Fruit fly (Drosophila melanogaster) whole organism, embryonic: ENCODE measurements around the gene CG6345.
A peak's percentile ranks its signal among the peaks of the same experiment; 100 is the strongest.

Experiments used
- ATbp ChIP-seq: fragments of 200-800 bp; sonication (Bioruptor generic); optimal IDR thresholded peaks from 2 replicates; lab custom pipeline; 2017; ENCODE audit warnings: missing biosample characterization, mild to moderate bottlenecking, missing genetic modification characterization, missing genetic modification reagents
- Ada2b ChIP-seq: fragments of 200-800 bp; sonication (Bioruptor generic); IDR thresholded peaks from 2 replicates; pipeline ENCODE4 v1.3.6; 2022; ENCODE audit warnings: missing biosample characterization, missing genetic modification characterization
- CG10209 ChIP-seq: fragments of 200-800 bp; sonication (Bioruptor generic); optimal IDR thresholded peaks from 3 replicates; lab custom pipeline; 2017; ENCODE audit warnings: missing biosample characterization, mild to moderate bottlenecking, missing genetic modification characterization, missing genetic modification reagents
- CG1024 ChIP-seq: fragments of 200-800 bp; sonication (Bioruptor generic); IDR thresholded peaks from 2 replicates; pipeline ENCODE4 v1.3.6; 2022; ENCODE audit warnings: missing biosample characterization, missing genetic modification characterization
- CG10565 ChIP-seq: fragments of 200-800 bp; sonication (Bioruptor generic); optimal IDR thresholded peaks from 3 replicates; lab custom pipeline; 2016; ENCODE audit warnings: missing biosample characterization, mild to moderate bottlenecking, missing genetic modification characterization
- CG10654 ChIP-seq: fragments of 200-800 bp; sonication (Bioruptor generic); optimal IDR thresholded peaks from 2 replicates; lab custom pipeline; 2016; ENCODE audit warnings: missing biosample characterization, missing genetic modification characterization
- CG10979 ChIP-seq: fragments of 200-800 bp; sonication (Bioruptor generic); optimal IDR thresholded peaks from 2 replicates; lab custom pipeline; 2018; ENCODE audit warnings: missing biosample characterization, mild to moderate bottlenecking, missing genetic modification characterization, moderate library complexity
- CG11085 ChIP-seq: fragments of 200-800 bp; sonication (Bioruptor generic); IDR thresholded peaks from 2 replicates; pipeline ENCODE4 v1.3.6; 2022; ENCODE audit warnings: missing biosample characterization, missing genetic modification characterization
- CG11695 ChIP-seq: fragments of 200-800 bp; sonication (Bioruptor generic); IDR thresholded peaks from 3 replicates; pipeline ENCODE4 v1.3.6; 2022; ENCODE audit warnings: missing biosample characterization, missing genetic modification characterization
- CG12071 ChIP-seq: fragments of 200-800 bp; sonication (Bioruptor generic); optimal IDR thresholded peaks from 3 replicates; lab custom pipeline; 2018; ENCODE audit warnings: missing biosample characterization, mild to moderate bottlenecking, missing genetic modification characterization
- CG1233 ChIP-seq: fragments of 200-800 bp; sonication (Bioruptor generic); optimal IDR thresholded peaks from 4 replicates; lab custom pipeline; 2018; ENCODE audit warnings: missing biosample characterization, mild to moderate bottlenecking, missing genetic modification characterization
- CG13894 ChIP-seq: fragments of 200-800 bp; sonication (Bioruptor generic); optimal IDR thresholded peaks from 3 replicates; lab custom pipeline; 2018; ENCODE audit warnings: missing biosample characterization, mild to moderate bottlenecking, missing genetic modification characterization, moderate library complexity
- CG15696 ChIP-seq: fragments of 200-800 bp; sonication (Bioruptor generic); optimal IDR thresholded peaks from 2 replicates; lab custom pipeline; 2019; ENCODE audit warnings: missing biosample characterization, mild to moderate bottlenecking, missing genetic modification characterization, moderate library complexity
- CG1602 ChIP-seq: fragments of 200-800 bp; sonication (Bioruptor generic); optimal IDR thresholded peaks from 3 replicates; lab custom pipeline; 2016; ENCODE audit warnings: missing biosample characterization, missing genetic modification characterization
- CG16815 ChIP-seq: fragments of 200-800 bp; sonication (Bioruptor generic); optimal IDR thresholded peaks from 3 replicates; lab custom pipeline; 2017; ENCODE audit warnings: missing biosample characterization, mild to moderate bottlenecking, missing genetic modification characterization
- CG17612 ChIP-seq: fragments of 200-800 bp; sonication (Bioruptor generic); IDR thresholded peaks from 2 replicates; pipeline ENCODE4 v1.3.6; 2022; ENCODE audit warnings: missing biosample characterization, missing genetic modification characterization
- CG18262 ChIP-seq: fragments of 200-800 bp; optimal IDR thresholded peaks from 3 replicates; lab custom pipeline; 2019; ENCODE audit warnings: missing biosample characterization, mild to moderate bottlenecking, missing genetic modification characterization, moderate library complexity
- CG31388 ChIP-seq: fragments of 200-800 bp; sonication (Bioruptor generic); optimal IDR thresholded peaks from 2 replicates; lab custom pipeline; 2016; ENCODE audit warnings: missing biosample characterization, missing genetic modification characterization
- CG3281 ChIP-seq: fragments of 200-800 bp; sonication (Bioruptor generic); optimal IDR thresholded peaks from 3 replicates; lab custom pipeline; 2017; ENCODE audit warnings: missing biosample characterization, mild to moderate bottlenecking, missing genetic modification characterization
- CG5245 ChIP-seq: fragments of 200-800 bp; sonication (Bioruptor generic); optimal IDR thresholded peaks from 3 replicates; lab custom pipeline; 2016; ENCODE audit warnings: missing biosample characterization, missing genetic modification characterization
- CG6689 ChIP-seq: fragments of 200-800 bp; sonication (Bioruptor generic); IDR thresholded peaks from 2 replicates; pipeline ENCODE4 v1.3.6; 2022; ENCODE audit warnings: missing biosample characterization, missing genetic modification characterization
- CG7963 ChIP-seq: fragments of 200-800 bp; sonication (Bioruptor generic); IDR thresholded peaks from 3 replicates; pipeline ENCODE4 v1.3.6; 2022; ENCODE audit warnings: missing biosample characterization, missing genetic modification characterization; ENCODE audit not compliant: partially characterized antibody
- CG8089 ChIP-seq: fragments of 200-800 bp; sonication (Bioruptor generic); optimal IDR thresholded peaks from 3 replicates; lab custom pipeline; 2016; ENCODE audit warnings: missing biosample characterization, missing genetic modification characterization
- Gsc ChIP-seq: fragments of 200-800 bp; sonication (Bioruptor generic); IDR thresholded peaks from 2 replicates; pipeline ENCODE4 v1.3.6; 2022; ENCODE audit warnings: missing biosample characterization, missing genetic modification characterization
- HLHmδ ChIP-seq: fragments of 200-800 bp; sonication (Bioruptor generic); optimal IDR thresholded peaks from 2 replicates; lab custom pipeline; 2018; ENCODE audit warnings: missing biosample characterization, mild to moderate bottlenecking, missing genetic modification characterization, moderate library complexity
- HmgD ChIP-seq: fragments of 200-800 bp; sonication (Bioruptor generic); optimal IDR thresholded peaks from 3 replicates; lab custom pipeline; 2016; ENCODE audit warnings: missing biosample characterization, missing genetic modification characterization
- HmgZ ChIP-seq: fragments of 200-800 bp; sonication (Bioruptor generic); optimal IDR thresholded peaks from 2 replicates; lab custom pipeline; 2018; ENCODE audit warnings: missing biosample characterization, mild to moderate bottlenecking, missing genetic modification characterization
- MTF-1 ChIP-seq: fragments of 200-800 bp; sonication (Bioruptor generic); optimal IDR thresholded peaks from 2 replicates; lab custom pipeline; 2018; ENCODE audit warnings: missing biosample characterization, mild to moderate bottlenecking, missing genetic modification characterization, borderline replicate concordance
- Rfx ChIP-seq: fragments of 200-800 bp; sonication (Bioruptor generic); IDR thresholded peaks from 2 replicates; pipeline ENCODE4 v1.3.6; 2022; ENCODE audit warnings: missing biosample characterization, missing genetic modification characterization
- Side ChIP-seq: fragments of 200-800 bp; sonication (Bioruptor generic); optimal IDR thresholded peaks from 2 replicates; lab custom pipeline; 2016; ENCODE audit warnings: missing biosample characterization, missing genetic modification characterization
- Sin3A ChIP-seq: fragments of >200 bp; optimal IDR thresholded peaks from 2 replicates; lab custom pipeline; 2018
- Sox102F ChIP-seq: fragments of 200-800 bp; sonication (Bioruptor generic); optimal IDR thresholded peaks from 2 replicates; lab custom pipeline; 2018; ENCODE audit warnings: missing biosample characterization, mild to moderate bottlenecking, missing genetic modification characterization, moderate library complexity
- Xbp1 ChIP-seq: fragments of 200-800 bp; sonication (Bioruptor generic); optimal IDR thresholded peaks from 3 replicates; lab custom pipeline; 2016; ENCODE audit warnings: missing biosample characterization, mild to moderate bottlenecking, missing genetic modification characterization
- YL-1 ChIP-seq: fragments of 200-800 bp; sonication (Bioruptor generic); optimal IDR thresholded peaks from 3 replicates; lab custom pipeline; 2017; ENCODE audit warnings: missing biosample characterization, mild to moderate bottlenecking, missing genetic modification characterization
- ase ChIP-seq: fragments of 200-800 bp; sonication (Bioruptor generic); IDR thresholded peaks from 3 replicates; pipeline ENCODE4 v1.3.6; 2022; ENCODE audit warnings: missing biosample characterization, missing genetic modification characterization
- br ChIP-seq: fragments of >200 bp; optimal IDR thresholded peaks from 2 replicates; lab custom pipeline; 2017
- crc ChIP-seq: fragments of 200-800 bp; sonication (Bioruptor generic); optimal IDR thresholded peaks from 2 replicates; lab custom pipeline; 2016; ENCODE audit warnings: missing biosample characterization, missing genetic modification characterization
- disco-r ChIP-seq: fragments of 200-800 bp; sonication (Bioruptor generic); optimal IDR thresholded peaks from 2 replicates; lab custom pipeline; 2016; ENCODE audit warnings: missing biosample characterization, missing genetic modification characterization
- fd64A ChIP-seq: fragments of 200-800 bp; sonication (Bioruptor generic); optimal IDR thresholded peaks from 3 replicates; lab custom pipeline; 2018; ENCODE audit warnings: missing biosample characterization, mild to moderate bottlenecking, missing genetic modification characterization
- ftz-f1 ChIP-seq: fragments of 200-800 bp; sonication (Bioruptor generic); optimal IDR thresholded peaks from 2 replicates; lab custom pipeline; 2016; ENCODE audit warnings: missing biosample characterization, missing genetic modification characterization
- gem ChIP-seq: fragments of 200-800 bp; sonication (Bioruptor generic); optimal IDR thresholded peaks from 2 replicates; lab custom pipeline; 2019; ENCODE audit warnings: missing biosample characterization, mild to moderate bottlenecking, missing genetic modification characterization, moderate library complexity
- ham ChIP-seq: fragments of 200-800 bp; sonication (Bioruptor generic); IDR thresholded peaks from 2 replicates; pipeline ENCODE4 v1.3.6; 2022; ENCODE audit warnings: missing biosample characterization, missing genetic modification characterization
- knrl ChIP-seq: fragments of 200-800 bp; sonication (Bioruptor generic); IDR thresholded peaks from 3 replicates; pipeline ENCODE4 v1.3.6; 2022; ENCODE audit warnings: missing biosample characterization, missing genetic modification characterization; ENCODE audit not compliant: partially characterized antibody
- pan ChIP-seq, 4 experiments: fragments of >200 bp in 3 of 4; fragments of 200-800 bp in 1 of 4; sonication (Bioruptor generic) in 1 of 4; optimal IDR thresholded peaks in 3 of 4; IDR thresholded peaks in 1 of 4; 2 replicates each; pipeline versions ENCODE4 v1.3.6 to Lab custom; 2017 to 2022; ENCODE audit warnings: missing biosample characterization in 2 of 4, missing genetic modification characterization in 2 of 4, mixed read lengths in 1 of 4
- pnt ChIP-seq: fragments of 200-800 bp; sonication (Bioruptor generic); optimal IDR thresholded peaks from 3 replicates; lab custom pipeline; 2016; ENCODE audit warnings: missing biosample characterization, missing genetic modification characterization
- sna ChIP-seq: fragments of 200-800 bp; sonication (Bioruptor generic); IDR thresholded peaks from 2 replicates; pipeline ENCODE4 v1.3.6; 2022; ENCODE audit warnings: missing biosample characterization, missing genetic modification characterization; ENCODE audit not compliant: partially characterized antibody
- sqz ChIP-seq: fragments of 200-800 bp; sonication (Bioruptor generic); optimal IDR thresholded peaks from 3 replicates; lab custom pipeline; 2018; ENCODE audit warnings: missing biosample characterization, mild to moderate bottlenecking, missing genetic modification characterization
- tap ChIP-seq: fragments of 200-800 bp; optimal IDR thresholded peaks from 3 replicates; lab custom pipeline; 2019; ENCODE audit warnings: missing biosample characterization, mild to moderate bottlenecking, missing genetic modification characterization, moderate library complexity
- tna ChIP-seq: fragments of 200-800 bp; sonication (Bioruptor generic); IDR thresholded peaks from 2 replicates; pipeline ENCODE4 v1.3.6; 2022; ENCODE audit warnings: missing biosample characterization, missing genetic modification characterization; ENCODE audit not compliant: partially characterized antibody
- tx ChIP-seq: fragments of 200-800 bp; sonication (Bioruptor generic); optimal IDR thresholded peaks from 2 replicates; lab custom pipeline; 2016; ENCODE audit warnings: missing biosample characterization, missing genetic modification characterization

CG6345 gene

dm6 chr3R:10415923-10416322 lies at the start of gene CG6345 (continued):
- TF ChIP-seq disco-r (GFP tag; lab: Kevin White, UChicago): peak; percentile 77
- peak; percentile 86 for TF ChIP-seq Side (GFP tag; lab: Kevin White, UChicago)
- TF ChIP-seq sqz: no peak
- TF ChIP-seq CG10209 (GFP tag; lab: Kevin White, UChicago): peak; percentile 77
- peak; percentile 91 for TF ChIP-seq CG3281 (GFP tag; lab: Kevin White, UChicago)
- TF ChIP-seq CG15696 (tag; lab: Kevin White, UChicago): peak; percentile 85
- TF ChIP-seq br: no peak
- TF ChIP-seq sna (GFP tag; lab: Robert Waterston, UW): no peak
- TF ChIP-seq CG31388 (GFP tag; lab: Kevin White, UChicago): peak; percentile 41
- TF ChIP-seq CG16815 (GFP tag; lab: Kevin White, UChicago): peak; percentile 48
- TF ChIP-seq CG13894 (tag; lab: Kevin White, UChicago): peak; percentile 74
- peak; percentile 76 for TF ChIP-seq HLHmδ (GFP tag; lab: Kevin White, UChicago)
- peak; percentile 87 for TF ChIP-seq YL-1 (GFP tag; lab: Kevin White, UChicago)
- TF ChIP-seq Gsc: no peak
- TF ChIP-seq HmgZ (tag; lab: Kevin White, UChicago): peak; percentile 79
- peak; percentile 80 for TF ChIP-seq Sox102F (GFP tag; lab: Kevin White, UChicago)
- peak; percentile 97 for TF ChIP-seq Rfx (GFP tag; lab: Robert Waterston, UW)
- peak; percentile 93 for TF ChIP-seq CG5245 (GFP tag; lab: Kevin White, UChicago)
- TF ChIP-seq CG1233 (GFP tag; lab: Kevin White, UChicago): peak; percentile 92
- peak; percentile 14 for TF ChIP-seq ftz-f1 (GFP tag; lab: Kevin White, UChicago)
- peak; percentile 53 for TF ChIP-seq pnt
- TF ChIP-seq CG1602 (GFP tag; lab: Kevin White, UChicago): peak; percentile 73
- TF ChIP-seq CG18262: peak; percentile 83
- peak; percentile 91 for TF ChIP-seq Xbp1 (GFP tag; lab: Kevin White, UChicago)
- peak; percentile 72 for TF ChIP-seq tap (tag; lab: Kevin White, UChicago)
- TF ChIP-seq CG11695 (GFP tag; lab: Robert Waterston, UW): 0 out of 3 replicates have a peak, but pooled peaks have one; percentile 29
- no peak for TF ChIP-seq pan (optimal IDR thresholded peaks at IDR 0.05; lab: Kevin White, UChicago)
- peak in 1 of 2 experiments; percentile 87 for TF ChIP-seq pan (GFP tag; optimal IDR thresholded peaks at IDR 0.05 in 1 of 2, IDR thresholded peaks at IDR 0.05 in 1 of 2)
- no peak for TF ChIP-seq ham
- TF ChIP-seq CG12071 (GFP tag; lab: Kevin White, UChicago): peak; percentile 89
- TF ChIP-seq CG10654 (GFP tag; lab: Kevin White, UChicago): peak; percentile 82
- peak; percentile 65 for TF ChIP-seq CG6689 (GFP tag; lab: Robert Waterston, UW)
- peak; percentile 41; the same call in 1 of the 3 replicates for TF ChIP-seq knrl
- TF ChIP-seq tna: no peak
- TF ChIP-seq ase (GFP tag; lab: Robert Waterston, UW): peak; percentile 80; the same call in 2 of the 3 replicates
- TF ChIP-seq tx: peak; percentile 57
- TF ChIP-seq ATbp (GFP tag; lab: Kevin White, UChicago): peak; percentile 79
- TF ChIP-seq gem (tag; lab: Kevin White, UChicago): peak; percentile 78
- peak; percentile 56 for TF ChIP-seq CG17612 (GFP tag; lab: Robert Waterston, UW)
- peak; percentile 95 for TF ChIP-seq MTF-1 (GFP tag; lab: Kevin White, UChicago)
- peak; percentile 77; the same call in 1 of the 2 replicates for TF ChIP-seq CG11085 (GFP tag; lab: Robert Waterston, UW)
- TF ChIP-seq CG1024: peak; percentile 66
- peak; percentile 50 for TF ChIP-seq HmgD (GFP tag; lab: Kevin White, UChicago)
- peak; percentile 87 for TF ChIP-seq CG10979
- TF ChIP-seq Ada2b (GFP tag; lab: Robert Waterston, UW): peak; percentile 70
- TF ChIP-seq fd64A (GFP tag; lab: Kevin White, UChicago): peak; percentile 86
- peak; percentile 82 for TF ChIP-seq CG8089 (GFP tag; lab: Kevin White, UChicago)
- no peak for TF ChIP-seq Sin3A
- peak; percentile 1 for TF ChIP-seq crc (GFP tag; lab: Kevin White, UChicago)
- no peak for TF ChIP-seq CG7963 (GFP tag; lab: Robert Waterston, UW)
- TF ChIP-seq CG10565: peak; percentile 13
